Fruit fly (Drosophila melanogaster) whole organism: Measurements from ENCODE around the gene CG32486.

ENCODE experiments used
- CG8478 ChIP-seq: fragments of >200 bp; optimal IDR thresholded peaks from 2 replicates; lab custom pipeline; 2018; ENCODE audit warnings: inconsistent platforms
- Dll ChIP-seq: fragments of >200 bp; optimal IDR thresholded peaks from 2 replicates; lab custom pipeline; 2017
- EcR ChIP-seq, 2 experiments: fragments of >200 bp; optimal IDR thresholded peaks; 2 replicates each; lab custom pipeline; 2017; ENCODE audit warnings: missing biosample characterization in 2 of 2, missing genetic modification characterization in 2 of 2, missing genetic modification reagents in 2 of 2
- pan ChIP-seq: fragments of >200 bp; optimal IDR thresholded peaks from 2 replicates; lab custom pipeline; 2017
- psq ChIP-seq: fragments of >200 bp; optimal IDR thresholded peaks from 2 replicates; lab custom pipeline; 2017
- usp ChIP-seq: fragments of >200 bp; optimal IDR thresholded peaks from 2 replicates; lab custom pipeline; 2017; ENCODE audit warnings: missing biosample characterization, missing genetic modification characterization, mixed read lengths

CG32486 gene

dm6 chr3L:3101157-3101556 is 30.5 kb upstream of the CG32486 start:
- TF ChIP-seq EcR (GFP tag; optimal IDR thresholded peaks at IDR 0.05; lab: Kevin White, UChicago) (peak in 1 of 2 experiments; percentile 55), psq (lab: Kevin White, UChicago) (no peak)

- TF ChIP-seq CG8478 (no peak), pan (no peak), psq (lab: Kevin White, UChicago) (no peak), EcR (GFP tag; optimal IDR thresholded peaks at IDR 0.05; lab: Kevin White, UChicago) (no peak), Dll (lab: Kevin White, UChicago) (no peak), usp (no peak)
Observed at dm6 chr3L:3098778-3099429, 28.3 kb upstream of the CG32486 start.

- TF ChIP-seq CG8478 (no peak), EcR (GFP tag; optimal IDR thresholded peaks at IDR 0.05; lab: Kevin White, UChicago) (no peak), psq (lab: Kevin White, UChicago) (no peak), pan (no peak)
Observed at dm6 chr3L:3097598-3097880, 26.9 kb upstream of the CG32486 start.

dm6 chr3L:3096726-3097597 is 26.3 kb upstream of the CG32486 start:
- no peak for TF ChIP-seq CG8478
- no peak for TF ChIP-seq EcR (GFP tag; optimal IDR thresholded peaks at IDR 0.05; lab: Kevin White, UChicago)
- TF ChIP-seq psq (lab: Kevin White, UChicago), result no peak
- no peak for TF ChIP-seq Dll (lab: Kevin White, UChicago)
- TF ChIP-seq usp, result no peak
- TF ChIP-seq pan, result no peak

dm6 chr3L:3096073-3096725 is 25.6 kb upstream of the CG32486 start:
- no peak for TF ChIP-seq psq (lab: Kevin White, UChicago)
- no peak for TF ChIP-seq pan
- TF ChIP-seq usp, result no peak
- no peak for TF ChIP-seq CG8478

dm6 chr3L:3095590-3095989 is 25.0 kb upstream of the CG32486 start:
- TF ChIP-seq CG8478, result no peak
- TF ChIP-seq Dll (lab: Kevin White, UChicago), result no peak
- TF ChIP-seq EcR (GFP tag; optimal IDR thresholded peaks at IDR 0.05; lab: Kevin White, UChicago), result no peak
- TF ChIP-seq pan, result no peak

- TF ChIP-seq EcR (GFP tag; optimal IDR thresholded peaks at IDR 0.05; lab: Kevin White, UChicago) (no peak), usp (no peak), psq (lab: Kevin White, UChicago) (no peak), pan (no peak), Dll (lab: Kevin White, UChicago) (no peak), CG8478 (no peak)
Observed at dm6 chr3L:3090581-3091345, 20.1 kb upstream of the CG32486 start.

- TF ChIP-seq usp, result no peak
- no peak for TF ChIP-seq EcR (GFP tag; optimal IDR thresholded peaks at IDR 0.05; lab: Kevin White, UChicago)
- TF ChIP-seq pan, result no peak
- TF ChIP-seq psq (lab: Kevin White, UChicago), result no peak
- no peak for TF ChIP-seq CG8478
- TF ChIP-seq Dll (lab: Kevin White, UChicago), result no peak
Observed at dm6 chr3L:3089012-3089411, 18.4 kb upstream of the CG32486 start.

dm6 chr3L:3083329-3084083 is 12.9 kb upstream of the CG32486 start:
- TF ChIP-seq psq (lab: Kevin White, UChicago), result no peak
- TF ChIP-seq CG8478, result no peak
- TF ChIP-seq EcR (GFP tag; optimal IDR thresholded peaks at IDR 0.05; lab: Kevin White, UChicago), result no peak
- no peak for TF ChIP-seq usp
- TF ChIP-seq Dll (lab: Kevin White, UChicago), result no peak
- no peak for TF ChIP-seq pan

- TF ChIP-seq psq (lab: Kevin White, UChicago) (no peak), usp (no peak), EcR (GFP tag; optimal IDR thresholded peaks at IDR 0.05; lab: Kevin White, UChicago) (no peak), CG8478 (no peak), Dll (lab: Kevin White, UChicago) (no peak), pan (no peak)
Observed at dm6 chr3L:3081966-3082516, 11.4 kb upstream of the CG32486 start.

- TF ChIP-seq usp, result no peak
- TF ChIP-seq CG8478, result no peak
- TF ChIP-seq Dll (lab: Kevin White, UChicago), result no peak
- TF ChIP-seq EcR (GFP tag; optimal IDR thresholded peaks at IDR 0.05; lab: Kevin White, UChicago), result no peak
- TF ChIP-seq pan, result no peak
- no peak for TF ChIP-seq psq (lab: Kevin White, UChicago)
Observed at dm6 chr3L:3081146-3081872, 10.7 kb upstream of the CG32486 start.
